Fruit fly (Drosophila melanogaster): ENCODE data around the gene Mp.
A peak's percentile ranks its signal among the peaks of the same experiment; 100 is the strongest.

Mp gene

dm6 chr3L:6997410-6997809, 1.2 kb upstream of the Mp start:
- TF ChIP-seq CG3065 (GFP tag; optimal IDR thresholded peaks at IDR 0.05) (no peak), Nf-YA (GFP tag; IDR thresholded peaks at IDR 0.05) (no peak), Mad (GFP tag; optimal IDR thresholded peaks at IDR 0.05) (no peak), scrt (GFP tag; optimal IDR thresholded peaks at IDR 0.05) (peak; percentile 31), Adf1 (GFP tag; IDR thresholded peaks at IDR 0.05) (peak; percentile 92), eyg (GFP tag; optimal IDR thresholded peaks at IDR 0.05) (no peak), Dll (GFP tag; IDR thresholded peaks at IDR 0.05; ENCODE audit: partially characterized antibody) (0 out of 4 replicates have a peak, but pooled peaks have one; percentile 27), Trl (optimal IDR thresholded peaks at IDR 0.05) (peak; percentile 78 to 94), Trl (GFP tag; optimal IDR thresholded peaks at IDR 0.05) (no peak), CG17359 (tag; optimal IDR thresholded peaks at IDR 0.05) (no peak), CG7372 (GFP tag; IDR thresholded peaks at IDR 0.05) (peak; percentile 63), stc (GFP tag; IDR thresholded peaks at IDR 0.05) (no peak), tup (GFP tag; optimal IDR thresholded peaks at IDR 0.05) (no peak), yki (optimal IDR thresholded peaks at IDR 0.05) (peak; percentile 40), CG13287 (GFP tag; IDR thresholded peaks at IDR 0.05; ENCODE audit: partially characterized antibody) (peak; percentile 33; the same call in 1 of the 2 replicates)

dm6 chr3L:6999993-7000392, 1.4 kb downstream of the Mp start:
- no peak for TF ChIP-seq trh (GFP tag; optimal IDR thresholded peaks at IDR 0.05)
- TF ChIP-seq PHDP (tag; optimal IDR thresholded peaks at IDR 0.05): peak; percentile 31
- TF ChIP-seq CG43689 (GFP tag; IDR thresholded peaks at IDR 0.05): no peak
- no peak for TF ChIP-seq ato (GFP tag; IDR thresholded peaks at IDR 0.05; ENCODE audit: partially characterized antibody)
- TF ChIP-seq bsh (GFP tag; optimal IDR thresholded peaks at IDR 0.05): no peak
- no peak for TF ChIP-seq CG17186 (GFP tag; optimal IDR thresholded peaks at IDR 0.05)
- no peak for TF ChIP-seq Hmr (GFP tag; optimal IDR thresholded peaks at IDR 0.05)
- peak; percentile 31 for TF ChIP-seq dmrt99B (tag; optimal IDR thresholded peaks at IDR 0.05)
- no peak for TF ChIP-seq dmrt11E (tag; optimal IDR thresholded peaks at IDR 0.05)
- TF ChIP-seq CG10959 (GFP tag; IDR thresholded peaks at IDR 0.05): no peak
- no peak for TF ChIP-seq Eip74EF (GFP tag; optimal IDR thresholded peaks at IDR 0.05)
- TF ChIP-seq CG30403 (GFP tag; optimal IDR thresholded peaks at IDR 0.05): no peak
- peak; percentile 27 for TF ChIP-seq CG12769 (tag; optimal IDR thresholded peaks at IDR 0.05)
- TF ChIP-seq CG30431 (GFP tag; optimal IDR thresholded peaks at IDR 0.05): no peak
- no peak for TF ChIP-seq bcd (GFP tag; optimal IDR thresholded peaks at IDR 0.05)
- TF ChIP-seq CG5180 (GFP tag; optimal IDR thresholded peaks at IDR 0.05): no peak
- TF ChIP-seq Bgb (GFP tag; IDR thresholded peaks at IDR 0.05; ENCODE audit: partially characterized antibody): no peak
- TF ChIP-seq wek (GFP tag; optimal IDR thresholded peaks at IDR 0.05): peak; percentile 17
- TF ChIP-seq Drgx (GFP tag; IDR thresholded peaks at IDR 0.05): no peak
- no peak for TF ChIP-seq CG18262 (tag; optimal IDR thresholded peaks at IDR 0.05)
- no peak for TF ChIP-seq pho (GFP tag; optimal IDR thresholded peaks at IDR 0.05)
- TF ChIP-seq CG17328 (GFP tag; IDR thresholded peaks at IDR 0.05): no peak
- peak; percentile 14 for TF ChIP-seq scrt (GFP tag; optimal IDR thresholded peaks at IDR 0.05)
- no peak for TF ChIP-seq CG6854 (GFP tag; optimal IDR thresholded peaks at IDR 0.05)
- no peak for TF ChIP-seq ara (GFP tag; IDR thresholded peaks at IDR 0.05)
- no peak for TF ChIP-seq CG1233 (GFP tag; optimal IDR thresholded peaks at IDR 0.05)
- peak; percentile 40 for TF ChIP-seq CG12071 (GFP tag; optimal IDR thresholded peaks at IDR 0.05)
- no peak for TF ChIP-seq Blimp-1 (GFP tag; optimal IDR thresholded peaks at IDR 0.05)
- no peak for TF ChIP-seq Ptx1 (GFP tag; IDR thresholded peaks at IDR 0.05)
- no peak for TF ChIP-seq z (GFP tag; IDR thresholded peaks at IDR 0.05)
- TF ChIP-seq Deaf1 (tag; optimal IDR thresholded peaks at IDR 0.05): no peak
- TF ChIP-seq CG11504 (tag; optimal IDR thresholded peaks at IDR 0.05): peak; percentile 14
- TF ChIP-seq CG32532 (GFP tag; IDR thresholded peaks at IDR 0.05): no peak
- peak; percentile 12 for TF ChIP-seq Sox102F (GFP tag; optimal IDR thresholded peaks at IDR 0.05)
- TF ChIP-seq CG1792 (GFP tag; optimal IDR thresholded peaks at IDR 0.05): no peak
- TF ChIP-seq CG14014 (GFP tag; IDR thresholded peaks at IDR 0.05): no peak
- TF ChIP-seq sim (GFP tag; IDR thresholded peaks at IDR 0.05): no peak
